Fruit fly (Drosophila melanogaster): ENCODE results near the gene Gabat.

- TF ChIP-seq CG30403 (GFP tag; optimal IDR thresholded peaks at IDR 0.05) = peak; percentile 3
- no peak for TF ChIP-seq CG9437 (GFP tag; optimal IDR thresholded peaks at IDR 0.05)
- no peak for TF ChIP-seq sima (GFP tag; optimal IDR thresholded peaks at IDR 0.05)
- TF ChIP-seq scrt (GFP tag; optimal IDR thresholded peaks at IDR 0.05) = no peak
- no peak for TF ChIP-seq CG15269 (tag; optimal IDR thresholded peaks at IDR 0.05)
- TF ChIP-seq Chrac-16 (GFP tag; optimal IDR thresholded peaks at IDR 0.05) = no peak
- no peak for TF ChIP-seq Ada2b (GFP tag; IDR thresholded peaks at IDR 0.05)
- no peak for TF ChIP-seq CG14050 (GFP tag; IDR thresholded peaks at IDR 0.05)
- no peak for TF ChIP-seq Nf-YC (tag; optimal IDR thresholded peaks at IDR 0.05)
Measured at dm6 chr3L:19968725-19969598, 31.5 kb downstream of the Gabat start.
